Worm (Caenorhabditis elegans) whole organism, late embryonic: ENCODE measurements around the gene pqn-74.

Experiments used
- C38D4.7 ChIP-seq: fragments of 200-800 bp; sonication (Bioruptor generic); optimal IDR thresholded peaks from 2 replicates; lab custom pipeline; 2018; ENCODE audit warnings: mild to moderate bottlenecking, missing genetic modification characterization, moderate library complexity, missing compliant biosample characterization
- F13H6.1 ChIP-seq: sonication (generic microtip); optimal IDR thresholded peaks from 2 replicates; lab custom pipeline; 2016; ENCODE audit warnings: missing genetic modification characterization, missing compliant biosample characterization
- K02D7.2 ChIP-seq: sonication (generic microtip); optimal IDR thresholded peaks from 2 replicates; lab custom pipeline; 2017; ENCODE audit warnings: mild to moderate bottlenecking, missing genetic modification characterization, missing compliant biosample characterization
- K09A11.1 ChIP-seq: sonication (generic microtip); optimal IDR thresholded peaks from 2 replicates; lab custom pipeline; 2017; ENCODE audit warnings: antibody characterized with exemption, mild to moderate bottlenecking, missing genetic modification characterization, missing compliant biosample characterization; ENCODE audit not compliant: insufficient read depth
- ahr-1 ChIP-seq: sonication (generic microtip); optimal IDR thresholded peaks from 2 replicates; lab custom pipeline; 2016; ENCODE audit warnings: missing genetic modification characterization, missing compliant biosample characterization
- ama-1 ChIP-seq: fragments of 150-350 bp; optimal IDR thresholded peaks from 2 replicates; lab custom pipeline; 2014
- ceh-18 ChIP-seq: sonication (generic microtip); optimal IDR thresholded peaks from 2 replicates; lab custom pipeline; 2016; ENCODE audit warnings: missing genetic modification characterization, missing compliant biosample characterization
- ceh-22 ChIP-seq: sonication (generic microtip); optimal IDR thresholded peaks from 2 replicates; lab custom pipeline; 2017; ENCODE audit warnings: missing biosample characterization, missing genetic modification characterization
- ceh-45 ChIP-seq: fragments of 200-800 bp; sonication (Bioruptor generic); IDR thresholded peaks from 2 replicates; pipeline ENCODE4 v1.3.6; 2022; ENCODE audit warnings: missing genetic modification reagents, missing genetic modification characterization, missing compliant biosample characterization
- ceh-6 ChIP-seq: fragments of 200-800 bp; sonication (Bioruptor generic); optimal IDR thresholded peaks from 2 replicates; lab custom pipeline; 2018; ENCODE audit warnings: mild to moderate bottlenecking, missing genetic modification characterization, missing compliant biosample characterization
- ceh-9 ChIP-seq: sonication (generic microtip); optimal IDR thresholded peaks from 2 replicates; lab custom pipeline; 2016; ENCODE audit warnings: mild to moderate bottlenecking, missing genetic modification characterization, inconsistent platforms, missing compliant biosample characterization
- che-1 ChIP-seq: sonication (generic microtip); optimal IDR thresholded peaks from 2 replicates; lab custom pipeline; 2016; ENCODE audit warnings: mild to moderate bottlenecking, missing genetic modification characterization, missing compliant biosample characterization
- dmd-4 ChIP-seq: sonication (generic microtip); optimal IDR thresholded peaks from 2 replicates; lab custom pipeline; 2016; ENCODE audit warnings: borderline replicate concordance, missing genetic modification characterization, missing compliant biosample characterization
- dve-1 ChIP-seq: sonication (generic microtip); optimal IDR thresholded peaks from 2 replicates; lab custom pipeline; 2017; ENCODE audit warnings: antibody characterized with exemption, mild to moderate bottlenecking, missing genetic modification characterization, missing compliant biosample characterization
- elt-4 ChIP-seq: sonication (generic microtip); optimal IDR thresholded peaks from 2 replicates; lab custom pipeline; 2016; ENCODE audit warnings: missing genetic modification characterization, missing compliant biosample characterization
- ets-4 ChIP-seq: sonication (generic microtip); optimal IDR thresholded peaks from 2 replicates; lab custom pipeline; 2016; ENCODE audit warnings: missing genetic modification characterization, missing compliant biosample characterization
- eyg-1 ChIP-seq: sonication (generic microtip); optimal IDR thresholded peaks from 2 replicates; lab custom pipeline; 2016; ENCODE audit warnings: missing genotype, missing genetic modification characterization, missing compliant biosample characterization
- fax-1 ChIP-seq: sonication (generic microtip); optimal IDR thresholded peaks from 2 replicates; lab custom pipeline; 2016; ENCODE audit warnings: missing genotype, missing genetic modification characterization, missing compliant biosample characterization
- fkh-6 ChIP-seq: sonication (generic microtip); optimal IDR thresholded peaks from 2 replicates; lab custom pipeline; 2016; ENCODE audit warnings: missing genetic modification characterization, missing compliant biosample characterization
- hlh-15 ChIP-seq: sonication (generic microtip); optimal IDR thresholded peaks from 2 replicates; lab custom pipeline; 2016; ENCODE audit warnings: missing genetic modification characterization, missing compliant biosample characterization
- hlh-30 ChIP-seq: sonication (generic microtip); optimal IDR thresholded peaks from 2 replicates; lab custom pipeline; 2017; ENCODE audit warnings: antibody characterized with exemption, missing genetic modification characterization, missing compliant biosample characterization; ENCODE audit not compliant: insufficient read depth
- lin-11 ChIP-seq: fragments of 200-800 bp; sonication (Bioruptor generic); optimal IDR thresholded peaks from 2 replicates; lab custom pipeline; 2018; ENCODE audit warnings: mild to moderate bottlenecking, missing genetic modification characterization, missing compliant biosample characterization
- madf-2 ChIP-seq: sonication (generic microtip); optimal IDR thresholded peaks from 2 replicates; lab custom pipeline; 2017; ENCODE audit warnings: missing genetic modification characterization, missing compliant biosample characterization
- mec-3 ChIP-seq: sonication (generic microtip); optimal IDR thresholded peaks from 2 replicates; lab custom pipeline; 2016; ENCODE audit warnings: borderline replicate concordance, missing genetic modification characterization, missing compliant biosample characterization
- nfya-1 ChIP-seq: sonication (generic microtip); optimal IDR thresholded peaks from 2 replicates; lab custom pipeline; 2017; ENCODE audit warnings: missing genetic modification characterization, mild to moderate bottlenecking, missing compliant biosample characterization, antibody characterized with exemption, moderate library complexity
- nhr-11 ChIP-seq: fragments of 150-350 bp; optimal IDR thresholded peaks from 2 replicates; lab custom pipeline; 2014; ENCODE audit warnings: missing biosample characterization, missing genetic modification characterization
- npax-4 ChIP-seq: sonication (generic microtip); optimal IDR thresholded peaks from 2 replicates; lab custom pipeline; 2016; ENCODE audit warnings: missing genetic modification characterization, missing compliant biosample characterization
- pat-9 ChIP-seq: fragments of 200-800 bp; sonication (Bioruptor generic); optimal IDR thresholded peaks from 2 replicates; lab custom pipeline; 2018; ENCODE audit warnings: mild to moderate bottlenecking, missing genetic modification characterization, moderate library complexity, missing compliant biosample characterization
- pax-1 ChIP-seq: fragments of 150-350 bp; optimal IDR thresholded peaks from 2 replicates; lab custom pipeline; 2014; ENCODE audit warnings: missing biosample characterization, missing genetic modification characterization
- pha-2 ChIP-seq: sonication (generic microtip); optimal IDR thresholded peaks from 2 replicates; lab custom pipeline; 2017; ENCODE audit warnings: mild to moderate bottlenecking, missing genetic modification characterization, missing compliant biosample characterization
- pqm-1 ChIP-seq: sonication (generic microtip); optimal IDR thresholded peaks from 2 replicates; lab custom pipeline; 2016; ENCODE audit warnings: missing genetic modification characterization, missing compliant biosample characterization
- pros-1 ChIP-seq: fragments of 150-350 bp; optimal IDR thresholded peaks from 2 replicates; lab custom pipeline; 2014; ENCODE audit warnings: missing biosample characterization, missing genetic modification reagents, missing genetic modification characterization
- ref-2 ChIP-seq: sonication (generic microtip); optimal IDR thresholded peaks from 2 replicates; lab custom pipeline; 2016; ENCODE audit warnings: missing genetic modification characterization, missing compliant biosample characterization
- sdc-2 ChIP-seq: sonication (generic microtip); optimal IDR thresholded peaks from 2 replicates; lab custom pipeline; 2016; ENCODE audit warnings: missing genotype, missing genetic modification characterization, missing compliant biosample characterization
- sox-2 ChIP-seq: fragments of 200-800 bp; sonication (Bioruptor generic); IDR thresholded peaks from 2 replicates; pipeline ENCODE4 v1.3.6; 2022; ENCODE audit warnings: missing genetic modification reagents, missing genetic modification characterization, missing compliant biosample characterization
- sox-4 ChIP-seq: sonication (generic microtip); optimal IDR thresholded peaks from 2 replicates; lab custom pipeline; 2017; ENCODE audit warnings: mild to moderate bottlenecking, missing genetic modification characterization, inconsistent platforms, missing compliant biosample characterization
- syd-9 ChIP-seq: sonication (generic microtip); optimal IDR thresholded peaks from 2 replicates; lab custom pipeline; 2016; ENCODE audit warnings: mild to moderate bottlenecking, missing genetic modification characterization, moderate library complexity, missing compliant biosample characterization
- tbx-2 ChIP-seq: sonication (generic microtip); optimal IDR thresholded peaks from 2 replicates; lab custom pipeline; 2016; ENCODE audit warnings: missing genetic modification characterization, missing compliant biosample characterization
- ttx-3 ChIP-seq: sonication (generic microtip); optimal IDR thresholded peaks from 2 replicates; lab custom pipeline; 2016; ENCODE audit warnings: missing genetic modification reagents, missing genetic modification characterization, missing compliant biosample characterization
- unc-3 ChIP-seq, 2 experiments: fragments of 200-800 bp in 1 of 2; sonication (Bioruptor generic) in 1 of 2; sonication (generic microtip) in 1 of 2; conservative IDR thresholded peaks in 1 of 2; optimal IDR thresholded peaks in 1 of 2; 2 replicates each; pipeline versions ENCODE4 v1.3.6 to Lab custom; 2016 to 2022; ENCODE audit warnings: missing compliant biosample characterization in 2 of 2, missing genetic modification characterization in 2 of 2, missing genetic modification reagents in 1 of 2
- unc-55 ChIP-seq: sonication (generic microtip); optimal IDR thresholded peaks from 2 replicates; lab custom pipeline; 2017; ENCODE audit warnings: missing biosample characterization, missing genetic modification reagents, missing genetic modification characterization
- unc-86 ChIP-seq: sonication (generic microtip); optimal IDR thresholded peaks from 2 replicates; lab custom pipeline; 2016; ENCODE audit warnings: missing genetic modification characterization, missing compliant biosample characterization
- zip-5 ChIP-seq: sonication (generic microtip); optimal IDR thresholded peaks from 2 replicates; lab custom pipeline; 2016; ENCODE audit warnings: missing genetic modification characterization, missing compliant biosample characterization
- ztf-16 ChIP-seq: sonication (generic microtip); optimal IDR thresholded peaks from 2 replicates; lab custom pipeline; 2017; ENCODE audit warnings: missing genetic modification characterization, missing compliant biosample characterization

Gene pqn-74

ce11 chrIV:13304786-13305185 is 26.4 kb downstream of the pqn-74 start:
- TF ChIP-seq nfya-1 (tag; lab: Kevin White, UChicago) (peak; percentile 62), hlh-30 (tag; lab: Kevin White, UChicago) (no peak)

- TF ChIP-seq ceh-9 (tag; lab: Kevin White, UChicago) = no peak
- no peak for TF ChIP-seq pax-1 (tag; lab: Kevin White, UChicago)
- no peak for TF ChIP-seq pat-9 (tag; lab: Kevin White, UChicago)
- TF ChIP-seq ets-4 (tag; lab: Kevin White, UChicago) = no peak
- TF ChIP-seq unc-55 (GFP tag; lab: Kevin White, UChicago) = no peak
- no peak for TF ChIP-seq ceh-45 (GFP tag; lab: Robert Waterston, UW)
- TF ChIP-seq ahr-1 (tag; lab: Kevin White, UChicago) = no peak
- TF ChIP-seq ztf-16 (tag; lab: Kevin White, UChicago) = no peak
- TF ChIP-seq eyg-1 (tag; lab: Kevin White, UChicago) = no peak
- TF ChIP-seq npax-4 = no peak
- no peak for TF ChIP-seq ttx-3
- TF ChIP-seq ceh-18 = no peak
- no peak for TF ChIP-seq hlh-30 (tag; lab: Kevin White, UChicago)
- no peak for TF ChIP-seq mec-3 (tag; lab: Kevin White, UChicago)
- TF ChIP-seq F13H6.1 (tag; lab: Kevin White, UChicago) = no peak
- no peak for TF ChIP-seq ama-1 (lab: Kevin White, UChicago)
- TF ChIP-seq sdc-2 (tag; lab: Kevin White, UChicago) = no peak
These were observed 27.8 kb downstream of the pqn-74 start, which contains the start of gene Y67H2A.7 for ce11 chrIV:13303442-13303841. Gene Y67H2A.7 (plus strand): TSS chrIV:13303742.

ce11 chrIV:13300591-13300990 is 30.6 kb downstream of the pqn-74 start, which contains the start of gene csn-6:
Gene csn-6 (plus strand): TSS chrIV:13300824.
- TF ChIP-seq hlh-15 (tag; lab: Kevin White, UChicago) (no peak), K09A11.1 (tag; lab: Kevin White, UChicago) (no peak), syd-9 (tag; lab: Kevin White, UChicago) (no peak), pros-1 (tag; lab: Kevin White, UChicago) (no peak), pha-2 (no peak), che-1 (tag; lab: Kevin White, UChicago) (no peak), fax-1 (tag; lab: Kevin White, UChicago) (no peak), ceh-9 (tag; lab: Kevin White, UChicago) (no peak), eyg-1 (tag; lab: Kevin White, UChicago) (no peak), dve-1 (no peak), lin-11 (tag; lab: Kevin White, UChicago) (no peak), tbx-2 (no peak), ref-2 (tag; lab: Kevin White, UChicago) (no peak), unc-86 (tag; lab: Kevin White, UChicago) (no peak), fkh-6 (no peak), ceh-6 (GFP tag; lab: Kevin White, UChicago) (no peak), K02D7.2 (tag; lab: Kevin White, UChicago) (no peak)

ce11 chrIV:13300109-13300508 is 31.1 kb downstream of the pqn-74 start, which contains the start of gene kdp-1:
Gene kdp-1 (plus strand): TSS chrIV:13300188.
- TF ChIP-seq nfya-1 (tag; lab: Kevin White, UChicago) = no peak
- no peak for TF ChIP-seq ceh-22 (tag; lab: Kevin White, UChicago)
- TF ChIP-seq ets-4 (tag; lab: Kevin White, UChicago) = no peak
- TF ChIP-seq pha-2 = no peak
- no peak for TF ChIP-seq dve-1

- TF ChIP-seq pqm-1 (tag; lab: Kevin White, UChicago) (no peak), ceh-6 (GFP tag; lab: Kevin White, UChicago) (no peak), ceh-45 (GFP tag; lab: Robert Waterston, UW) (no peak), unc-3 (GFP tag; conservative IDR thresholded peaks at IDR 0.05; lab: Robert Waterston, UW) (no peak), unc-3 (tag; optimal IDR thresholded peaks at IDR 0.05; lab: Kevin White, UChicago) (no peak), ets-4 (tag; lab: Kevin White, UChicago) (no peak), nhr-11 (no peak), mec-3 (tag; lab: Kevin White, UChicago) (no peak), unc-86 (tag; lab: Kevin White, UChicago) (no peak), madf-2 (tag; lab: Kevin White, UChicago) (no peak), hlh-30 (tag; lab: Kevin White, UChicago) (no peak), eyg-1 (tag; lab: Kevin White, UChicago) (no peak), ceh-9 (tag; lab: Kevin White, UChicago) (no peak), elt-4 (tag; lab: Kevin White, UChicago) (no peak), sox-2 (no peak), sox-4 (tag; lab: Kevin White, UChicago) (no peak), C38D4.7 (GFP tag; lab: Kevin White, UChicago) (no peak), dmd-4 (tag; lab: Kevin White, UChicago) (no peak), zip-5 (tag; lab: Kevin White, UChicago) (no peak)
These were observed 31.6 kb downstream of the pqn-74 start for ce11 chrIV:13299648-13300047.
